Worm (Caenorhabditis elegans) whole organism, L1 larva: Measurements from ENCODE around the gene lgc-28.
A peak's percentile ranks its signal among the peaks of the same experiment; 100 is the strongest.

ENCODE experiments used
- ceh-82 ChIP-seq, 3 experiments: fragments of 150-350 bp in 1 of 3; sonication (generic microtip) in 2 of 3; optimal IDR thresholded peaks; 2 replicates each; lab custom pipeline; 2014 to 2017; ENCODE audit warnings: missing biosample characterization in 3 of 3, missing genetic modification characterization in 3 of 3
- elt-2 ChIP-seq: sonication (generic microtip); optimal IDR thresholded peaks from 2 replicates; lab custom pipeline; 2016; ENCODE audit warnings: missing genetic modification characterization, mild to moderate bottlenecking, inconsistent platforms, missing compliant biosample characterization, missing genetic modification reagents
- fkh-10 ChIP-seq: sonication (generic microtip); optimal IDR thresholded peaks from 2 replicates; lab custom pipeline; 2017; ENCODE audit warnings: missing biosample characterization, missing genetic modification reagents, missing genetic modification characterization
- lir-3 ChIP-seq: sonication (generic microtip); optimal IDR thresholded peaks from 2 replicates; lab custom pipeline; 2016; ENCODE audit warnings: mild to moderate bottlenecking, missing genetic modification characterization, moderate library complexity, missing compliant biosample characterization; ENCODE audit not compliant: poor library complexity
- mdl-1 ChIP-seq, 2 experiments: fragments of 150-350 bp; optimal IDR thresholded peaks; 2 replicates each; lab custom pipeline; 2014 to 2017; ENCODE audit warnings: missing biosample characterization in 2 of 2, missing genetic modification characterization in 2 of 2, inconsistent platforms in 1 of 2

- TF ChIP-seq fkh-10 (GFP tag; lab: Kevin White, UChicago) (no peak), lir-3 (tag; lab: Kevin White, UChicago) (no peak), ceh-82 (tag; optimal IDR thresholded peaks at IDR 0.05; lab: Kevin White, UChicago) (no peak), mdl-1 (tag; optimal IDR thresholded peaks at IDR 0.05; lab: Kevin White, UChicago) (no peak), elt-2 (tag; lab: Kevin White, UChicago) (peak; percentile 96)
These were observed 37.9 kb upstream of the lgc-28 start, which contains the start of the genes F33H12.7 and sri-39 for ce11 chrII:2586861-2587554.
